Worm (Caenorhabditis elegans) whole organism, L3 larva: ENCODE results near the gene nhr-90.

ENCODE experiments used
- ZK546.5 ChIP-seq: sonication (generic microtip); optimal IDR thresholded peaks from 2 replicates; lab custom pipeline; 2017; ENCODE audit warnings: missing biosample characterization, missing genetic modification characterization
- ama-1 ChIP-seq: fragments of 150-350 bp; optimal IDR thresholded peaks from 2 replicates; lab custom pipeline; 2018
- ceh-9 ChIP-seq: sonication (generic microtip); optimal IDR thresholded peaks from 2 replicates; lab custom pipeline; 2018; ENCODE audit warnings: missing biosample characterization, missing genetic modification characterization
- elt-2 ChIP-seq: sonication (generic microtip); optimal IDR thresholded peaks from 2 replicates; lab custom pipeline; 2016; ENCODE audit warnings: missing genetic modification reagents, mild to moderate bottlenecking, missing genetic modification characterization, missing compliant biosample characterization
- fos-1 ChIP-seq: fragments of 150-350 bp; optimal IDR thresholded peaks from 2 replicates; lab custom pipeline; 2014; ENCODE audit warnings: missing biosample characterization, missing genetic modification characterization
- nhr-11 ChIP-seq: fragments of 150-350 bp; optimal IDR thresholded peaks from 2 replicates; lab custom pipeline; 2014; ENCODE audit warnings: missing biosample characterization, missing genetic modification characterization
- nhr-23 ChIP-seq: fragments of 150-350 bp; optimal IDR thresholded peaks from 2 replicates; lab custom pipeline; 2014; ENCODE audit warnings: missing biosample characterization, missing genetic modification reagents, missing genetic modification characterization
- nhr-43 ChIP-seq: sonication (generic microtip); optimal IDR thresholded peaks from 2 replicates; lab custom pipeline; 2016; ENCODE audit warnings: mild to moderate bottlenecking, missing genetic modification characterization, missing compliant biosample characterization; ENCODE audit not compliant: poor library complexity, severe bottlenecking
- nhr-77 ChIP-seq: fragments of 150-350 bp; optimal IDR thresholded peaks from 2 replicates; lab custom pipeline; 2014; ENCODE audit warnings: missing biosample characterization, missing genetic modification characterization
- ztf-11 ChIP-seq: fragments of 150-350 bp; optimal IDR thresholded peaks from 2 replicates; lab custom pipeline; 2014; ENCODE audit warnings: missing biosample characterization, missing genetic modification characterization

DNA sequence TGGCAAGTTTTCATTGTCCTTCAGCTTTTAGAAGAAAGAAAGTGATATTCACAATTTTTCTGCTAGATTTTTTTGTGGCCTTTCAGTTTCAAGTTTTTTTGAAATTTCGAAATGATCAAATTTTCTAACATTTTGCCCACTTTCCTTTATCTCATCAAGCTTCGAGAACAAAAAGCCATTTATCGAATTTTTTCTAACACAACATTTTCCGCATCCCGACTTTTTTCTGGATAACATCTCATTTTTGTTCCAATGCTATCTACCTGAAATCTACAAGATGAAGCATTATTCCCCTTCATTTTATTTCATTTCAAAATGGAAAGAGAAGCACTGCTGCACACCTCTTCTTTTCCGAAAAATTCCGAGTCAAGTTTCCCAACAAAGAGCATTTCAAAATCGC is 17.4 kb upstream of the nhr-90 start, which contains the start of gene ZK488.5:
- no peak for TF ChIP-seq nhr-43 (tag; lab: Kevin White, UChicago)
- TF ChIP-seq nhr-23 (tag; lab: Kevin White, UChicago), result no peak
- no peak for TF ChIP-seq nhr-11 (tag; lab: Kevin White, UChicago)
- no peak for TF ChIP-seq ZK546.5 (tag; lab: Kevin White, UChicago)
- no peak for TF ChIP-seq ztf-11 (tag; lab: Kevin White, UChicago)
- TF ChIP-seq elt-2 (tag; lab: Kevin White, UChicago), result no peak
- no peak for TF ChIP-seq ceh-9
- no peak for TF ChIP-seq fos-1 (tag; lab: Kevin White, UChicago)
- no peak for TF ChIP-seq nhr-77 (tag; lab: Kevin White, UChicago)
- TF ChIP-seq ama-1 (lab: Kevin White, UChicago), result no peak
